Worm (Caenorhabditis elegans): Measurements from ENCODE around the gene E01G4.5.

Gene E01G4.5

DNA sequence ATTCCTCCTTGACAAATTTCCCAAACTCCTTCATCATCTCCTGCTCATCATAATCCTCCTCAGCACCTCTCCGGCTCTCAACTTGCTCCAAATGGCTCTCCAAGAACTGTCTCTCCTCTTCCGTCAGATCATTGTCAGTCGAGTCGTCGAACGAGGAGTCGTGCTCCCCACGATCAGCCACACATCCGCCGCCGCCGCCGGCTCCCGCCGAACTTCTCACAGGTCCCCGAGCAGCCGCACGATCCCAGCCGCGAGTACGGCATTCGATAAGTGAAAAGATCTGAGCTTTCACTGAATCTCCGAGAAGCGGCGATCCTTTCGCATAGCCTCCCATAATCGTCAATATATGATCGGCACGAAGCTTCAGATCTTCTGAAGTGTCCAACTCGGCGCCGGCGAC, 20.9 kb upstream of the E01G4.5 start:
- TF ChIP-seq ham-2 (GFP tag; optimal IDR thresholded peaks at IDR 0.05) = no peak
- no peak for TF ChIP-seq drap-1 (GFP tag; optimal IDR thresholded peaks at IDR 0.05)
- no peak for TF ChIP-seq M03D4.4 (tag; optimal IDR thresholded peaks at IDR 0.05)
- no peak for TF ChIP-seq ces-1 (GFP tag; optimal IDR thresholded peaks at IDR 0.05)
- TF ChIP-seq unc-120 (tag; optimal IDR thresholded peaks at IDR 0.05; ENCODE audit: poor library complexity, severe bottlenecking) = no peak
- TF ChIP-seq hlh-1 (tag; optimal IDR thresholded peaks at IDR 0.05) = no peak
- no peak for TF ChIP-seq ztf-11 (tag; optimal IDR thresholded peaks at IDR 0.05)
- TF ChIP-seq sem-2 (GFP tag; optimal IDR thresholded peaks at IDR 0.05) = no peak
- TF ChIP-seq unc-62 (GFP tag; optimal IDR thresholded peaks at IDR 0.05) = no peak
- TF ChIP-seq nhr-2 (tag; optimal IDR thresholded peaks at IDR 0.05) = no peak
- TF ChIP-seq snpc-4 (tag; optimal IDR thresholded peaks at IDR 0.05) = no peak
- no peak for TF ChIP-seq tbx-8 (GFP tag; optimal IDR thresholded peaks at IDR 0.05)
- no peak for TF ChIP-seq ceh-39 (tag; optimal IDR thresholded peaks at IDR 0.05)
- no peak for TF ChIP-seq unc-39 (tag; optimal IDR thresholded peaks at IDR 0.05)
- no peak for TF ChIP-seq nhr-28 (tag; optimal IDR thresholded peaks at IDR 0.05)
- TF ChIP-seq blmp-1 (tag; optimal IDR thresholded peaks at IDR 0.05) = no peak
- no peak for TF ChIP-seq bed-3 (GFP tag; optimal IDR thresholded peaks at IDR 0.05)
- no peak for TF ChIP-seq pha-4 (tag; optimal IDR thresholded peaks at IDR 0.05)
- no peak for TF ChIP-seq mls-2 (tag; optimal IDR thresholded peaks at IDR 0.05)
- no peak for TF ChIP-seq ceh-43 (GFP tag; optimal IDR thresholded peaks at IDR 0.05)

DNA sequence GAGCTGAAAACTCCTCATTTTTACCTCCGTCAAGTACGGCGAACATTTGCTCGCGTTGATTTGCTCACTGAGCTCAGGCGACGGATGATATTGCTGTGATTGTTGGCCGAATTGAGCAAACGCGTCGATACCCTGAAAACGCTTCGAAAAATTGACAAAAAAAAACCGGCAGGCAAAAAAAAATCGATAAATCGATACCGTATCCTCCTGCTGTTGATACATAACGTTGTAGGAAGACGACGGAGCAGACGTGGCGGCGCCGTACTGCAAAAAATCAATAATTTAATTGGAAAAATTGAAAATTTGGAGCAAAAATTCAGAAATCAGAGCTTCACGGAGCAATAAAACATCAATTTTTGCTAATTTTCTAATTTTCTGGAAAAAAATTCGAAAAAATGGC, 17.4 kb upstream of the E01G4.5 start:
- TF ChIP-seq nhr-12 (tag; optimal IDR thresholded peaks at IDR 0.05) (no peak), ztf-11 (tag; optimal IDR thresholded peaks at IDR 0.05) (no peak), lin-32 (GFP tag; optimal IDR thresholded peaks at IDR 0.05) (no peak), unc-39 (tag; optimal IDR thresholded peaks at IDR 0.05) (no peak), bed-3 (GFP tag; optimal IDR thresholded peaks at IDR 0.05) (no peak), nhr-28 (tag; optimal IDR thresholded peaks at IDR 0.05) (no peak), mls-2 (tag; optimal IDR thresholded peaks at IDR 0.05) (no peak), mep-1 (tag; optimal IDR thresholded peaks at IDR 0.05) (no peak)

DNA sequence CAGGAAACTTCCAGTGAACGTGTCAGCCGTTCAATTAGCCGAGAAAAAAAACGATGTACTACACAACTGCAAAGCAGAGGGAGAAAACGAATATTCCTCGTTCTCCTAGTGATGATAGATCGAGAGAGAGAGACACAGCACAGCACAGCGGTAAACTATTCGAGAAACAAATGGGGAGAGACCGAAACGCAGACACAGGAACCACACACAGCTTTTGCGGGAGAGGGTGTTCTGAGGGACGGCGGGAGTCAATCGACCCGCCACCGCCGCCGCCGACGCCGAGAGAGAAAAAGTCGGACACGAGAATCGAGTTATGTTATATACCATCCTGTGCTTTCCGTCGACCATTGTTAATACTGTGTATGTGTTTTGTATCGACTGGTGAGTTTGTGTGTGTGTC, 15.6 kb upstream of the E01G4.5 start:
- TF ChIP-seq nhr-12 (tag; optimal IDR thresholded peaks at IDR 0.05) (no peak), cnd-1 (tag; optimal IDR thresholded peaks at IDR 0.05) (peak; percentile 18), nhr-2 (tag; optimal IDR thresholded peaks at IDR 0.05) (no peak), ham-2 (GFP tag; optimal IDR thresholded peaks at IDR 0.05) (no peak), hlh-1 (tag; optimal IDR thresholded peaks at IDR 0.05) (peak; percentile 28), unc-62 (GFP tag; optimal IDR thresholded peaks at IDR 0.05) (peak; percentile 49), bed-3 (GFP tag; optimal IDR thresholded peaks at IDR 0.05) (no peak), pha-4 (tag; optimal IDR thresholded peaks at IDR 0.05) (peak; percentile 41), ceh-43 (GFP tag; optimal IDR thresholded peaks at IDR 0.05) (no peak), ceh-83 (GFP tag; optimal IDR thresholded peaks at IDR 0.05) (no peak), unc-120 (tag; optimal IDR thresholded peaks at IDR 0.05; ENCODE audit: poor library complexity, severe bottlenecking) (peak; percentile 32), mab-5 (tag; optimal IDR thresholded peaks at IDR 0.05) (no peak)

DNA sequence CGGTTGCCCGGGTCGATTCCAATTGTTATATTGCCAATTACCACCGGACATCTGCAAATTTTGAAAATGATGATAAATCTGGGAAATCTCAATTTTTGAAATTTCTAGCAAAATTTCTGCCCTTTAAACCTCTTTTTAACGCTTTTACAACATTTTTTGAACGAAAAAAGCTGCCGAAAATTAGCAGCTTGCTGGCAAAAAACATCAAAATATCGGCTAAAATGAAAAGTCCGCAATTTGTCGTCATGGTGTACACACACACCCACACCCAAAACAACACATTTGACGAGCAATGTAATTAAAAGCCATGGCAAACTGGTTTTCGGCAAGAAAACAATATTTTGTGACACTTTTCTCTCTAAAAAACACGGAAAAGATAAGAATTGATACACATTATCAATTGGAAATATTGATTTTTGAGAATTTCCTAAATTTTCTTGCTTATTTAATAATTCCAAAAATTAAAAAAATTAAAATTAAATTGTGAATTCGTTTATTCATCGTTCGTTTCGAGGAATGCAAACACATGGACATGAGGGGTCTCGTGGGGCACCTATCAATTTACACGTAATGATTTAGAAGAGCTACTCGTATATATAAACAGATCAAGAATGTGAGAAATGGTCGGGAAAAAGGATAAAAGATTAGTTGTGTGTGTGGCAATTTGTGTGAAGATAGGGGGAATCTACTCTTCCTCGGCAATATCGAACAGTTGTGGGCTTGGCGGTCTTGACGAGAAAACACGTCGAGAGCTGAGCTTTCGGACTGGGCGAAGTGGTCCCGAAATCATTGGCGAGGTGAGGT, 11.4 kb upstream of the E01G4.5 start, which contains the start of gene pqn-27:
TSS of gene pqn-27 (minus strand) at position 51 of the 804 bp plus-strand sequence.
- TF ChIP-seq blmp-1 (tag; optimal IDR thresholded peaks at IDR 0.05) (no peak), ces-1 (GFP tag; optimal IDR thresholded peaks at IDR 0.05) (peak; percentile 87), cnd-1 (tag; optimal IDR thresholded peaks at IDR 0.05) (no peak), mep-1 (tag; optimal IDR thresholded peaks at IDR 0.05) (peak; percentile 50), ceh-39 (tag; optimal IDR thresholded peaks at IDR 0.05) (no peak), flh-1 (GFP tag; optimal IDR thresholded peaks at IDR 0.05) (no peak), snpc-4 (tag; optimal IDR thresholded peaks at IDR 0.05) (no peak), ham-2 (GFP tag; optimal IDR thresholded peaks at IDR 0.05) (peak; percentile 46), ceh-83 (GFP tag; optimal IDR thresholded peaks at IDR 0.05) (no peak), bed-3 (GFP tag; optimal IDR thresholded peaks at IDR 0.05) (no peak), tbx-8 (GFP tag; optimal IDR thresholded peaks at IDR 0.05) (no peak), unc-62 (GFP tag; optimal IDR thresholded peaks at IDR 0.05) (peak; percentile 23), mab-5 (tag; optimal IDR thresholded peaks at IDR 0.05) (peak; percentile 44), elt-1 (tag; optimal IDR thresholded peaks at IDR 0.05; ENCODE audit: borderline replicate concordance, insufficient read depth) (no peak), lsy-2 (tag; optimal IDR thresholded peaks at IDR 0.05) (peak; percentile 59), sptf-1 (tag; optimal IDR thresholded peaks at IDR 0.05) (peak; percentile 19), elt-3 (tag; optimal IDR thresholded peaks at IDR 0.05) (no peak), nhr-12 (tag; optimal IDR thresholded peaks at IDR 0.05) (no peak), mls-2 (tag; optimal IDR thresholded peaks at IDR 0.05) (no peak), nhr-237 (tag; optimal IDR thresholded peaks at IDR 0.05) (peak; percentile 19), ztf-11 (tag; optimal IDR thresholded peaks at IDR 0.05) (no peak), hlh-1 (tag; optimal IDR thresholded peaks at IDR 0.05) (peak; percentile 18), zip-8 (tag; optimal IDR thresholded peaks at IDR 0.05) (no peak), nhr-28 (tag; optimal IDR thresholded peaks at IDR 0.05) (no peak), drap-1 (GFP tag; optimal IDR thresholded peaks at IDR 0.05) (no peak), unc-120 (tag; optimal IDR thresholded peaks at IDR 0.05; ENCODE audit: poor library complexity, severe bottlenecking) (no peak), sem-2 (GFP tag; optimal IDR thresholded peaks at IDR 0.05) (no peak), lin-13 (tag; optimal IDR thresholded peaks at IDR 0.05) (no peak), nhr-2 (tag; optimal IDR thresholded peaks at IDR 0.05) (no peak), pha-4 (tag; optimal IDR thresholded peaks at IDR 0.05) (peak; percentile 26), lin-32 (GFP tag; optimal IDR thresholded peaks at IDR 0.05) (no peak), M03D4.4 (tag; optimal IDR thresholded peaks at IDR 0.05) (no peak), nhr-76 (tag; optimal IDR thresholded peaks at IDR 0.05) (no peak), unc-39 (tag; optimal IDR thresholded peaks at IDR 0.05) (no peak), ceh-43 (GFP tag; optimal IDR thresholded peaks at IDR 0.05) (no peak)
